Fruit fly (Drosophila melanogaster): ENCODE measurements around the gene CG10663.

The CG10663 gene

DNA sequence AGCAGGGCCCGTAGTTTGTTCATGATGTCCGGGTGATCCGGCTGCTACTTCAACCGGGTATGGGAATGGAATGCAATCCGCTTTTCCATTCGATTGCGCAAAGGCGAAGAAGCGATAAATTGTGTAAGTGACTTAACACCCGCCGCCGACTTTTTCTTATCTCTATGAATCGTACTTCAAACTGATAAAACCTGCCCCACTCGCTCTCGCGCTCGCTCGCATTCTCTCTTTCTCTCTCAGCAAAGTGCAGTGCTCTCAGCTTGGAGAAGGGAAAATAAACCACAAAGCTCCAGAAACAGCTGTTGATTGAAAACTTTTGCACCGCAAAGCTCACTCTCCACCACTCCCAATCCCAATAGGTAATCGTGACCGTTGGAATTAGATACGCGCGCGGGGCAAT lies 5.1 kb upstream of the CG10663 start (continued):
- TF ChIP-seq acj6 (GFP tag; optimal IDR thresholded peaks at IDR 0.05) (no peak), Hr38 (GFP tag; optimal IDR thresholded peaks at IDR 0.05) (no peak), salr (GFP tag; optimal IDR thresholded peaks at IDR 0.05) (no peak), Sox102F (GFP tag; optimal IDR thresholded peaks at IDR 0.05) (peak; percentile 24), CG16779 (tag; optimal IDR thresholded peaks at IDR 0.05) (peak; percentile 27), Eip93F (GFP tag; optimal IDR thresholded peaks at IDR 0.05) (no peak), CG3032 (tag; optimal IDR thresholded peaks at IDR 0.05) (no peak), CG11902 (GFP tag; optimal IDR thresholded peaks at IDR 0.05) (no peak), CG9139 (GFP tag; optimal IDR thresholded peaks at IDR 0.05) (peak; percentile 15), cyc (GFP tag; optimal IDR thresholded peaks at IDR 0.05) (no peak), Ets21C (GFP tag; optimal IDR thresholded peaks at IDR 0.05) (no peak), CG4318 (GFP tag; optimal IDR thresholded peaks at IDR 0.05) (no peak), ss (GFP tag; optimal IDR thresholded peaks at IDR 0.05) (peak in 1 of 2 experiments; percentile 4), CG6792 (GFP tag; optimal IDR thresholded peaks at IDR 0.05) (no peak), CG3919 (GFP tag; optimal IDR thresholded peaks at IDR 0.05) (no peak), fd59A (GFP tag; optimal IDR thresholded peaks at IDR 0.05) (no peak), Eip75B (GFP tag; optimal IDR thresholded peaks at IDR 0.05) (no peak)

DNA sequence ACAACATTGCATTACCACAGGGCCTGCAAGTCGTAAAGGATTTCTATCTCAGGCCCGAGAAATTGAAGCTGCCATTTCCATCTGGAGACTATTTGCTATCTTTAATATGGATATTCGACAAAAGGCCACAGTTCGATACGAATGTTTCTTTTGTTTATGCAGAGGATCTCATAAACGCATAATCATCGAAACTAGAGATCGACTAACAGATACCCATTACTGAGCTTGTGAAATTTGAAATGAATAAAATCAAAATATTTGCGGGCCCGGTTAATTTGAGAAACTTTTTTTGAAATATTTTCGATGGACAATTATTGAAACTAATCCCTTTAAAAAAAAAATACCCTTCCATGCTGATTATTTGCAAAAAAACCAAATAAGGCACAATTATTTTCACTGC lies 1.3 kb upstream of the CG10663 start:
- TF ChIP-seq Met (GFP tag; optimal IDR thresholded peaks at IDR 0.05), result no peak
- no peak for TF ChIP-seq CG6854 (GFP tag; optimal IDR thresholded peaks at IDR 0.05)
- no peak for TF ChIP-seq CG32006 (GFP tag; optimal IDR thresholded peaks at IDR 0.05)
- TF ChIP-seq CG6163 (GFP tag; IDR thresholded peaks at IDR 0.05), result no peak
- no peak for TF ChIP-seq CG11762 (GFP tag; optimal IDR thresholded peaks at IDR 0.05; ENCODE audit: insufficient read depth)
- no peak for TF ChIP-seq CG31627 (GFP tag; optimal IDR thresholded peaks at IDR 0.05)
- no peak for TF ChIP-seq esn (GFP tag; optimal IDR thresholded peaks at IDR 0.05)
- no peak for TF ChIP-seq net (GFP tag; optimal IDR thresholded peaks at IDR 0.05)
- TF ChIP-seq CG6276 (GFP tag; optimal IDR thresholded peaks at IDR 0.05), result no peak
- TF ChIP-seq Lpt (GFP tag; optimal IDR thresholded peaks at IDR 0.05), result no peak
- no peak for TF ChIP-seq CG8632 (GFP tag; optimal IDR thresholded peaks at IDR 0.05)
- no peak for TF ChIP-seq topi (GFP tag; optimal IDR thresholded peaks at IDR 0.05)
- no peak for TF ChIP-seq ss (GFP tag; optimal IDR thresholded peaks at IDR 0.05)

DNA sequence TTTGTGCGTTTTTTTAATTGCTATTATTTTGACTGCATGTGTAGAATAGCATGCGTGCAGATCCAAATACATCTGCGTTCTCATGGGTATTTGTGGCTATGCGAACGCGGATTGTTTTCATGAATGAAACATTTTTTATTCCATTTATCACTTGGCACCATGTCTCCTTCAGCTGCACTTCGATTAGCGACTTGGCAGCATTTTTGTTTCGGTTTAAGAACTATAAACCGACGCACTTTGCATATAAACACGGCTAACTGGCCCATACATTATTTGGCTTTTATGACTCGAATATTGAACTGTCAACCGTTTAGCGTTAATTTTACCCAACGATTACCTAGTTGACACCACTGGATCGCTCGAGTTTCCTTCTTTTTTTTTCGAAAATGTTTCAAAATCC lies 371 bp downstream of the CG10663 start:
- TF ChIP-seq Eip78C (GFP tag), result peak; percentile 24
- TF ChIP-seq CG11762 (GFP tag; optimal IDR thresholded peaks at IDR 0.05; ENCODE audit: insufficient read depth), result no peak
- 0 out of 3 replicates have a peak, but pooled peaks have one; percentile 23 for TF ChIP-seq eg (GFP tag; IDR thresholded peaks at IDR 0.05)
- TF ChIP-seq CG6808 (GFP tag; optimal IDR thresholded peaks at IDR 0.05), result peak; percentile 91

DNA sequence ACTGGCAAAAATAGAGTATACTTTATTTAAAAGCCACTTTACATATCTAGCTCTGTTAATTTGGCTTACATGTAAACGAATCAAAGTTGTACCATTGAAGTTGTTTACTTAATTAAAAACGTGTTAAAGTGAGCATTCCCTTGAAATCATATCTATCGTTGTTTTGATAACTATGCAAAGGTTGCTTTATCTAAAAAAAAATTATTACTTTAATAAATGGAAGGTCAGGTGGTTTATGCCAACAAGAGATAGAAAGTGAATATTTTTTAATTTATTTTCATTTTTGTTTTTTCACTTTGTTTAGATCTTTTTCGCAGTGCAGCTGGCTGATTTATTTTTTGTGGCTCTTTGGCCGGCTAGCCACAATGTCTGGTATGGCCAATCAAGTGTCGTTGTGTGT lies 1.9 kb downstream of the CG10663 start:
- TF ChIP-seq fd85E (GFP tag; optimal IDR thresholded peaks at IDR 0.05) (no peak), CG1621 (tag; optimal IDR thresholded peaks at IDR 0.05) (peak; percentile 9), Sox102F (GFP tag; optimal IDR thresholded peaks at IDR 0.05) (peak; percentile 22), Gug (GFP tag; IDR thresholded peaks at IDR 0.05) (peak; percentile 73), Met (GFP tag; optimal IDR thresholded peaks at IDR 0.05) (peak; percentile 57), CG6163 (GFP tag; IDR thresholded peaks at IDR 0.05) (peak; percentile 81), svp (GFP tag) (no peak), Hr39 (GFP tag; optimal IDR thresholded peaks at IDR 0.05) (peak; percentile 44), fd59A (GFP tag; optimal IDR thresholded peaks at IDR 0.05) (peak; percentile 55), CG11294 (GFP tag; IDR thresholded peaks at IDR 0.05) (peak; percentile 73), ss (GFP tag; optimal IDR thresholded peaks at IDR 0.05) (peak in 1 of 2 experiments; percentile 9), OdsH (GFP tag; optimal IDR thresholded peaks at IDR 0.05) (peak; percentile 83), CG31627 (GFP tag; optimal IDR thresholded peaks at IDR 0.05) (peak; percentile 29), CG11902 (GFP tag; optimal IDR thresholded peaks at IDR 0.05) (peak; percentile 16), salr (GFP tag; optimal IDR thresholded peaks at IDR 0.05) (peak in 1 of 2 experiments; percentile 85), CG16779 (tag; optimal IDR thresholded peaks at IDR 0.05) (peak; percentile 28), CG32006 (GFP tag; optimal IDR thresholded peaks at IDR 0.05) (peak; percentile 94), CG4318 (GFP tag; optimal IDR thresholded peaks at IDR 0.05) (peak; percentile 84), Eip75B (GFP tag; optimal IDR thresholded peaks at IDR 0.05) (peak; percentile 57), Sox15 (GFP tag; optimal IDR thresholded peaks at IDR 0.05) (peak; percentile 5), Blimp-1 (GFP tag; optimal IDR thresholded peaks at IDR 0.05) (no peak), CG3032 (tag; optimal IDR thresholded peaks at IDR 0.05) (peak; percentile 67), CG6854 (GFP tag; optimal IDR thresholded peaks at IDR 0.05) (no peak), CG6808 (GFP tag; optimal IDR thresholded peaks at IDR 0.05) (peak; percentile 59), acj6 (GFP tag; optimal IDR thresholded peaks at IDR 0.05) (peak; percentile 79), Sox14 (GFP tag; optimal IDR thresholded peaks at IDR 0.05) (peak; percentile 75), CG8632 (GFP tag; optimal IDR thresholded peaks at IDR 0.05) (peak; percentile 54), esn (GFP tag; optimal IDR thresholded peaks at IDR 0.05) (peak; percentile 54), vri (GFP tag; optimal IDR thresholded peaks at IDR 0.05) (peak; percentile 7), CG34406 (GFP tag; optimal IDR thresholded peaks at IDR 0.05) (peak; percentile 40)
